Worm (Caenorhabditis elegans): ENCODE measurements around the gene pgph-2.

pgph-2 gene

ce11 chrV:5722093-5722492 is 42.8 kb upstream of the pgph-2 start:
- TF ChIP-seq ztf-6 (GFP tag; IDR thresholded peaks at IDR 0.05) (no peak), tlf-1 (GFP tag; optimal IDR thresholded peaks at IDR 0.05) (no peak), ceh-58 (GFP tag; IDR thresholded peaks at IDR 0.05) (0 out of 2 replicates have a peak, but pooled peaks have one; percentile 19), D2030.7 (GFP tag; IDR thresholded peaks at IDR 0.05) (no peak; the same call in 1 of the 2 replicates), F39B2.1 (GFP tag; IDR thresholded peaks at IDR 0.05) (no peak), nfyb-1 (GFP tag; IDR thresholded peaks at IDR 0.05) (no peak), lsl-1 (GFP tag; optimal IDR thresholded peaks at IDR 0.05) (peak; percentile 53), pbrm-1 (GFP tag; IDR thresholded peaks at IDR 0.05) (0 out of 2 replicates have a peak, but pooled peaks have one; percentile 18), zim-3 (tag; optimal IDR thresholded peaks at IDR 0.05) (no peak), pha-4 (tag; optimal IDR thresholded peaks at IDR 0.05) (no peak), mxl-1 (tag; optimal IDR thresholded peaks at IDR 0.05) (no peak), madf-6 (GFP tag; IDR thresholded peaks at IDR 0.05) (peak; percentile 65; the same call in 1 of the 2 replicates), Y53F4B.3 (GFP tag; IDR thresholded peaks at IDR 0.05) (no peak), F49E8.2 (tag; optimal IDR thresholded peaks at IDR 0.05; ENCODE audit: insufficient read depth) (no peak), Y79H2A.3 (GFP tag; conservative IDR thresholded peaks at IDR 0.05) (no peak), hlh-12 (tag; optimal IDR thresholded peaks at IDR 0.05) (no peak), T26A5.8 (tag; optimal IDR thresholded peaks at IDR 0.05) (no peak), hrde-1 (tag; optimal IDR thresholded peaks at IDR 0.05; ENCODE audit: borderline replicate concordance) (peak; percentile 37), madf-3 (GFP tag; IDR thresholded peaks at IDR 0.05) (no peak), F33H1.4 (GFP tag; IDR thresholded peaks at IDR 0.05) (peak; percentile 33; the same call in 1 of the 2 replicates), K12H6.12 (tag; optimal IDR thresholded peaks at IDR 0.05) (no peak), B0336.3 (GFP tag; IDR thresholded peaks at IDR 0.05) (peak; percentile 29; the same call in 1 of the 2 replicates), hmg-1.2 (GFP tag; IDR thresholded peaks at IDR 0.05) (0 out of 2 replicates have a peak, but pooled peaks have one; percentile 18), C06A6.2 (GFP tag; conservative IDR thresholded peaks at IDR 0.05) (no peak), ccch-3 (GFP tag; optimal IDR thresholded peaks at IDR 0.05) (no peak), aptf-3 (GFP tag; IDR thresholded peaks at IDR 0.05) (no peak), unc-62 (GFP tag; optimal IDR thresholded peaks at IDR 0.05) (no peak), F10E7.11 (tag; optimal IDR thresholded peaks at IDR 0.05) (no peak), C17E4.6 (GFP tag; IDR thresholded peaks at IDR 0.05) (no peak), attf-6 (GFP tag; IDR thresholded peaks at IDR 0.05) (0 out of 2 replicates have a peak, but pooled peaks have one; percentile 19), nfya-1 (tag; optimal IDR thresholded peaks at IDR 0.05; ENCODE audit: borderline replicate concordance, insufficient read depth) (no peak), ama-1 (optimal IDR thresholded peaks at IDR 0.05) (no peak), ama-1 (GFP tag; optimal IDR thresholded peaks at IDR 0.05) (no peak), lir-1 (GFP tag; conservative IDR thresholded peaks at IDR 0.05) (no peak), efl-1 (GFP tag; optimal IDR thresholded peaks at IDR 0.05) (peak; percentile 34), him-1 (tag; optimal IDR thresholded peaks at IDR 0.05) (peak; percentile 54), xnd-1 (tag; optimal IDR thresholded peaks at IDR 0.05) (peak; percentile 34), repo-1 (tag; optimal IDR thresholded peaks at IDR 0.05) (no peak), die-1 (tag; optimal IDR thresholded peaks at IDR 0.05) (no peak), sdz-38 (tag; optimal IDR thresholded peaks at IDR 0.05) (no peak), sea-2 (GFP tag; IDR thresholded peaks at IDR 0.05) (no peak), ztf-26 (tag; optimal IDR thresholded peaks at IDR 0.05) (no peak), cebp-1 (GFP tag; IDR thresholded peaks at IDR 0.05) (no peak), cebp-1 (tag; optimal IDR thresholded peaks at IDR 0.05) (no peak), snpc-4 (GFP tag; optimal IDR thresholded peaks at IDR 0.05) (no peak), snpc-4 (tag; optimal IDR thresholded peaks at IDR 0.05) (no peak), ceh-27 (GFP tag; optimal IDR thresholded peaks at IDR 0.05) (no peak)

Data from whole organism, young adult.